Fruit fly (Drosophila melanogaster) whole organism, wandering third instar larva: ENCODE results near the gene inaF-D.

Experiments
- Abd-B ChIP-seq: fragments of >200 bp; optimal IDR thresholded peaks from 2 replicates; lab custom pipeline; 2017; ENCODE audit warnings: missing biosample characterization, missing genetic modification characterization
- CG32264 ChIP-seq: fragments of 200-800 bp; sonication (Bioruptor generic); optimal IDR thresholded peaks from 2 replicates; lab custom pipeline; 2016; ENCODE audit warnings: missing biosample characterization, missing genetic modification characterization
- CG9705 ChIP-seq: fragments of 200-800 bp; sonication (Bioruptor generic); optimal IDR thresholded peaks from 2 replicates; lab custom pipeline; 2018; ENCODE audit warnings: missing biosample characterization, mild to moderate bottlenecking, missing genetic modification characterization
- CrebA ChIP-seq: fragments of 200-800 bp; sonication (Bioruptor generic); optimal IDR thresholded peaks from 2 replicates; lab custom pipeline; 2016; ENCODE audit warnings: missing biosample characterization, mild to moderate bottlenecking, missing genetic modification characterization, borderline replicate concordance
- Dfd ChIP-seq: fragments of >200 bp; optimal IDR thresholded peaks from 2 replicates; lab custom pipeline; 2017; ENCODE audit warnings: missing biosample characterization, missing genetic modification characterization
- Dif ChIP-seq: fragments of 200-275, 200-300 bp; sonication (Bioruptor generic); optimal IDR thresholded peaks from 2 replicates; lab custom pipeline; 2018; ENCODE audit warnings: missing biosample characterization, missing genetic modification characterization; ENCODE audit not compliant: partially characterized antibody
- GATAd ChIP-seq: sonication (Bioruptor generic); optimal IDR thresholded peaks from 2 replicates; lab custom pipeline; 2016; ENCODE audit warnings: missing biosample characterization, missing genetic modification characterization
- HLH106 ChIP-seq: fragments of 200-800 bp; optimal IDR thresholded peaks from 3 replicates; lab custom pipeline; 2019; ENCODE audit warnings: missing biosample characterization, mild to moderate bottlenecking, missing genetic modification characterization, moderate library complexity
- Hnf4 ChIP-seq: fragments of 200-800 bp; sonication (Bioruptor generic); optimal IDR thresholded peaks from 2 replicates; lab custom pipeline; 2016; ENCODE audit warnings: missing biosample characterization, mild to moderate bottlenecking, missing genetic modification characterization
- Hr78 ChIP-seq: fragments of >200 bp; optimal IDR thresholded peaks from 2 replicates; lab custom pipeline; 2017; ENCODE audit warnings: missing biosample characterization, missing genetic modification characterization
- Hr83 ChIP-seq: fragments of 200-300 bp; sonication (Bioruptor generic); optimal IDR thresholded peaks from 2 replicates; lab custom pipeline; 2016; ENCODE audit warnings: missing biosample characterization, mild to moderate bottlenecking, missing genetic modification characterization, moderate library complexity; ENCODE audit not compliant: poor library complexity, severe bottlenecking
- Jra ChIP-seq: sonication (Bioruptor generic); optimal IDR thresholded peaks from 2 replicates; lab custom pipeline; 2016; ENCODE audit warnings: missing biosample characterization, missing genetic modification characterization
- Mio ChIP-seq: sonication (Bioruptor generic); optimal IDR thresholded peaks from 2 replicates; lab custom pipeline; 2016; ENCODE audit warnings: missing biosample characterization, missing genetic modification characterization
- Myc ChIP-seq: fragments of >200 bp; optimal IDR thresholded peaks from 2 replicates; lab custom pipeline; 2017
- N ChIP-seq: fragments of >200 bp; optimal IDR thresholded peaks from 2 replicates; lab custom pipeline; 2018; ENCODE audit warnings: missing biosample characterization, missing external identifiers, missing genetic modification characterization
- OdsH ChIP-seq: fragments of 200-800 bp; sonication (Bioruptor generic); optimal IDR thresholded peaks from 2 replicates; lab custom pipeline; 2016; ENCODE audit warnings: missing biosample characterization, mild to moderate bottlenecking, missing genetic modification characterization
- Rel ChIP-seq, 2 experiments: fragments of 200-800 bp; sonication (Bioruptor generic) in 1 of 2; optimal IDR thresholded peaks; 2 replicates in 1 of 2; 3 replicates in 1 of 2; lab custom pipeline; 2016 to 2019; ENCODE audit warnings: mild to moderate bottlenecking in 2 of 2, missing biosample characterization in 2 of 2, missing genetic modification characterization in 2 of 2, moderate library complexity in 1 of 2
- Sp1 ChIP-seq: fragments of 200-800 bp; sonication (Bioruptor generic); optimal IDR thresholded peaks from 3 replicates; lab custom pipeline; 2019; ENCODE audit warnings: missing biosample characterization, mild to moderate bottlenecking, missing genetic modification characterization, moderate library complexity
- Vsx2 ChIP-seq: fragments of 200-300, 225-300 bp; sonication (Bioruptor generic); optimal IDR thresholded peaks from 2 replicates; lab custom pipeline; 2018; ENCODE audit warnings: missing biosample characterization, missing genetic modification characterization; ENCODE audit not compliant: partially characterized antibody
- br ChIP-seq: fragments of 200-800 bp; sonication (Bioruptor generic); optimal IDR thresholded peaks from 2 replicates; lab custom pipeline; 2016; ENCODE audit warnings: missing biosample characterization, missing genetic modification characterization
- brk ChIP-seq: fragments of 200-800 bp; sonication (Bioruptor generic); optimal IDR thresholded peaks from 2 replicates; lab custom pipeline; 2016; ENCODE audit warnings: missing biosample characterization, mild to moderate bottlenecking, missing genetic modification characterization
- dl ChIP-seq, 2 experiments: fragments of 175-275, 200-275 bp in 1 of 2; fragments of 200-275 bp in 1 of 2; sonication (Bioruptor generic); optimal IDR thresholded peaks; lab custom pipeline; 2018; ENCODE audit warnings: mild to moderate bottlenecking in 2 of 2, missing biosample characterization in 2 of 2, missing genetic modification characterization in 2 of 2, moderate library complexity in 2 of 2; ENCODE audit not compliant: partially characterized antibody in 2 of 2, insufficient read depth in 1 of 2
- dmrt93B ChIP-seq: fragments of 200-800 bp; sonication (Bioruptor generic); optimal IDR thresholded peaks from 2 replicates; lab custom pipeline; 2018; ENCODE audit warnings: missing biosample characterization, mild to moderate bottlenecking, missing genetic modification characterization
- dsf ChIP-seq: sonication (Bioruptor generic); optimal IDR thresholded peaks from 2 replicates; lab custom pipeline; 2016; ENCODE audit warnings: missing biosample characterization, missing genetic modification characterization, borderline replicate concordance
- ey ChIP-seq: fragments of 200-800 bp; sonication (Bioruptor generic); optimal IDR thresholded peaks from 2 replicates; lab custom pipeline; 2016; ENCODE audit warnings: missing biosample characterization, missing genetic modification characterization
- foxo ChIP-seq, 2 experiments: fragments of 200-800 bp; sonication (Bioruptor generic); optimal IDR thresholded peaks; 2 replicates in 1 of 2; 3 replicates in 1 of 2; lab custom pipeline; 2016 to 2017; ENCODE audit warnings: missing biosample characterization in 2 of 2, missing genetic modification characterization in 2 of 2
- fru ChIP-seq: fragments of 200-800 bp; sonication (Bioruptor generic); optimal IDR thresholded peaks from 3 replicates; lab custom pipeline; 2016; ENCODE audit warnings: missing biosample characterization, mild to moderate bottlenecking, missing genetic modification characterization
- h ChIP-seq: fragments of 200-800 bp; sonication (Bioruptor generic); optimal IDR thresholded peaks from 3 replicates; lab custom pipeline; 2016; ENCODE audit warnings: missing biosample characterization, mild to moderate bottlenecking, missing genetic modification characterization
- jim ChIP-seq: fragments of 175-275, 200-325 bp; sonication (Bioruptor generic); optimal IDR thresholded peaks from 2 replicates; lab custom pipeline; 2016; ENCODE audit warnings: missing biosample characterization, mild to moderate bottlenecking, missing genetic modification characterization
- lola ChIP-seq: fragments of >200 bp; optimal IDR thresholded peaks from 2 replicates; lab custom pipeline; 2017; ENCODE audit warnings: missing biosample characterization, missing genetic modification characterization
- pan ChIP-seq: fragments of >200 bp; optimal IDR thresholded peaks from 2 replicates; lab custom pipeline; 2017
- psq ChIP-seq: fragments of 200-800 bp; sonication (Bioruptor generic); optimal IDR thresholded peaks from 3 replicates; lab custom pipeline; 2017; ENCODE audit warnings: missing biosample characterization, mild to moderate bottlenecking, missing genetic modification characterization, moderate library complexity
- rgr ChIP-seq: fragments of 200-800 bp; sonication (Bioruptor generic); optimal IDR thresholded peaks from 3 replicates; lab custom pipeline; 2016; ENCODE audit warnings: missing biosample characterization, mild to moderate bottlenecking, missing genetic modification characterization
- sage ChIP-seq: fragments of 200-800 bp; sonication (Bioruptor generic); optimal IDR thresholded peaks from 2 replicates; lab custom pipeline; 2016; ENCODE audit warnings: missing biosample characterization, mild to moderate bottlenecking, missing genetic modification characterization
- sv ChIP-seq: fragments of 200-800 bp; sonication (Bioruptor generic); optimal IDR thresholded peaks from 3 replicates; lab custom pipeline; 2016; ENCODE audit warnings: missing biosample characterization, missing genetic modification characterization
- tai ChIP-seq: sonication (Bioruptor generic); optimal IDR thresholded peaks from 2 replicates; lab custom pipeline; 2016; ENCODE audit warnings: missing biosample characterization, missing genetic modification characterization
- usp ChIP-seq: fragments of >200 bp; optimal IDR thresholded peaks from 2 replicates; lab custom pipeline; 2017; ENCODE audit warnings: missing biosample characterization, missing genetic modification characterization
- woc ChIP-seq: sonication (Bioruptor generic); optimal IDR thresholded peaks from 2 replicates; lab custom pipeline; 2016; ENCODE audit warnings: missing biosample characterization, mild to moderate bottlenecking, missing genetic modification characterization

inaF-D gene

DNA sequence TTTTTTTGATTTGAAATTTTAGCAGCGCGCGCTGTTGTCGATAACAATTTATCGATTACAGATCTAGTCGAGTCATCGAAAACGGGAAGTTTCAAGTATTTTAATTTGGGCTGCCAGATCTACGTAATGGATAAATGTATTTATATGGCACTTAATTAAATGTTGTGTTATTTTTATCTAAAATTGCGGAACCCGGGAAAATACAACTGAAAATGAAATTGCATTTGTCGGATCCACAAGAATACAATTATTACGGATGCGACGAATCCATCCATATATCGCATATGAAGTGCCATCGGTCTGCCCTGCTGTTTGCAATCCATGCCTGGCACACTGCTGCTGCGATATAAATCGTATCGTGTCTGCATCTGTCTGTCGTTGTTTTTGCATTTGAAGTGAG lies 8.8 kb downstream of the inaF-D start, which contains the start of gene Tango10:
Gene Tango10 (plus strand): TSS at position 108 of the 400 bp plus-strand sequence.
- TF ChIP-seq pan (lab: Kevin White, UChicago) (no peak), OdsH (GFP tag; lab: Kevin White, UChicago) (peak; percentile 42), Hnf4 (GFP tag; lab: Kevin White, UChicago) (peak; percentile 75), rgr (peak; percentile 65), dmrt93B (GFP tag; lab: Kevin White, UChicago) (no peak), Mio (no peak), jim (GFP tag; lab: Kevin White, UChicago) (no peak), psq (GFP tag; lab: Kevin White, UChicago) (peak; percentile 51), N (GFP tag; lab: Kevin White, UChicago) (no peak), CG9705 (peak; percentile 25), sv (GFP tag; lab: Kevin White, UChicago) (peak; percentile 7), br (peak; percentile 25), Hr83 (no peak), ey (GFP tag; lab: Kevin White, UChicago) (peak; percentile 63), CrebA (no peak), Vsx2 (GFP tag; lab: Kevin White, UChicago) (peak; percentile 98), Rel (GFP tag; optimal IDR thresholded peaks at IDR 0.05; lab: Kevin White, UChicago) (no peak), Rel (tag; optimal IDR thresholded peaks at IDR 0.05; lab: Kevin White, UChicago) (peak; percentile 11), Dif (GFP tag; lab: Kevin White, UChicago) (peak; percentile 93), h (GFP tag; lab: Kevin White, UChicago) (peak; percentile 67), GATAd (no peak), Sp1 (GFP tag; lab: Kevin White, UChicago) (peak; percentile 40), usp (GFP tag; lab: Kevin White, UChicago) (no peak), dl (GFP tag; optimal IDR thresholded peaks at IDR 0.05; lab: Kevin White, UChicago; ENCODE audit: insufficient read depth in 1 of 2, partially characterized antibody in 2 of 2) (peak; percentile 90 to 92), HLH106 (tag; lab: Kevin White, UChicago) (peak; percentile 49), Jra (peak; percentile 60), sage (GFP tag; lab: Kevin White, UChicago) (no peak), dsf (no peak), tai (GFP tag; lab: Kevin White, UChicago) (no peak), woc (peak; percentile 39), Hr78 (GFP tag; lab: Kevin White, UChicago) (no peak), foxo (GFP tag; optimal IDR thresholded peaks at IDR 0.05; lab: Kevin White, UChicago) (peak in 1 of 2 experiments; percentile 76), brk (GFP tag; lab: Kevin White, UChicago) (no peak), fru (GFP tag; lab: Kevin White, UChicago) (no peak), lola (GFP tag; lab: Kevin White, UChicago) (no peak), Dfd (no peak), CG32264 (GFP tag; lab: Kevin White, UChicago) (no peak), Myc (lab: Kevin White, UChicago) (no peak), Abd-B (GFP tag; lab: Kevin White, UChicago) (no peak)

DNA sequence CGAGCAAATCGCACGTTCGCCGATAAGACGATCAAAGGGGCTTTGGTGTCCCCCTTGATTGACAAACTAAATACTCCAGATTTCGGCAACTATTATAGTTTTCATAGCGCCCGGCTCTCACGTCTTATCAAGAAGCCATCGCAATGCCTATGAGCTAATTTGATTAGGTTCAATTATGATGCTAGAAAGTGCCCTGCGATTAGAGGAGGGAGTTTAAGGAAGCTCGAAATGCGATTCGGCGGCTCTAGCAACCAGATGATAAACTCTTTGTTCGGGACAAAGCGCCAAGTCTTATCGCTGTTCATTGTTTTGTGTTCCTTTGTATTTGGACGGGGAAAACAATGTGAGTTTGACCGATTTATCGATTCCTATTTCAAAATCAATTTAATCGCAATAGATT lies 11.0 kb downstream of the inaF-D start:
- no peak for TF ChIP-seq Sp1 (GFP tag; lab: Kevin White, UChicago)
- no peak for TF ChIP-seq Rel (GFP tag; optimal IDR thresholded peaks at IDR 0.05; lab: Kevin White, UChicago)
- peak; percentile 20 for TF ChIP-seq Rel (tag; optimal IDR thresholded peaks at IDR 0.05; lab: Kevin White, UChicago)

DNA sequence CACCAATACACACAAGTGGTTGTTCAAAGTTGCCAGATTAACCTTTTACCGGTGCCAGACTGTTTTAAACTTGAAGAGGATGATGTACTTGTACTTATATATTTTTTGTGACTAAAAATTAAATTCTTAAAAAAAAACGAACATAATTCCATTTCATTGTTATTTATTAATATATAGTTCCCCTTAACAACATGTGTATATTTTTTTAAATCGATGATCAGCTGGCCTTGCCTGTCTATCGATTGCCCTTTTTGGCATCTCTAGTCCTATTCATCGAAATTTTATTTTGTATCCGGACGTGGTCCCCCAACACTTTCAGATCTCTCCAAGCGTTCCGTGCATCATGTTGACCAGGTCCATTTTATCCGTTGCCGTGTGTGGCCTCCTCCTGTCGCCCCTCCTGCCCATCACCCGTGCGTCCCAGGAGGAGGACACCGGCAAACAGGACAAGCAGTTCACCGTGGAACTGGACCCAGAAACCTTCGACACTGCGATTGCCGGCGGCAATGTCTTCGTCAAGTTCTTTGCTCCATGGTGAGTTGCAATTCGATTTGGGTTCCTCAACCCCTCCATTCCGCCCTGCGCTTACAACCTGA lies 12.1 kb downstream of the inaF-D start, which contains the start of gene prtp:
Gene prtp (plus strand): TSS at position 26 of the 596 bp plus-strand sequence.
- no peak for TF ChIP-seq dsf
- no peak for TF ChIP-seq ey (GFP tag; lab: Kevin White, UChicago)
- peak; percentile 78 for TF ChIP-seq brk (GFP tag; lab: Kevin White, UChicago)
- no peak for TF ChIP-seq CrebA
- TF ChIP-seq sage (GFP tag; lab: Kevin White, UChicago) = peak; percentile 16
- TF ChIP-seq Sp1 (GFP tag; lab: Kevin White, UChicago) = no peak
- no peak for TF ChIP-seq Hr78 (GFP tag; lab: Kevin White, UChicago)
- TF ChIP-seq N (GFP tag; lab: Kevin White, UChicago) = no peak
- no peak for TF ChIP-seq br
- no peak for TF ChIP-seq tai (GFP tag; lab: Kevin White, UChicago)
- TF ChIP-seq jim (GFP tag; lab: Kevin White, UChicago) = no peak
- no peak for TF ChIP-seq Rel (GFP tag; optimal IDR thresholded peaks at IDR 0.05; lab: Kevin White, UChicago)
- no peak for TF ChIP-seq Rel (tag; optimal IDR thresholded peaks at IDR 0.05; lab: Kevin White, UChicago)
- TF ChIP-seq rgr = peak; percentile 49
- no peak for TF ChIP-seq usp (GFP tag; lab: Kevin White, UChicago)
- TF ChIP-seq Dif (GFP tag; lab: Kevin White, UChicago) = peak; percentile 16
- no peak for TF ChIP-seq GATAd
- TF ChIP-seq woc = no peak
- peak; percentile 50 for TF ChIP-seq h (GFP tag; lab: Kevin White, UChicago)
- no peak for TF ChIP-seq CG9705
- peak; percentile 31 for TF ChIP-seq fru (GFP tag; lab: Kevin White, UChicago)
- TF ChIP-seq dl (GFP tag; optimal IDR thresholded peaks at IDR 0.05; lab: Kevin White, UChicago; ENCODE audit: insufficient read depth in 1 of 2, partially characterized antibody in 2 of 2) = no peak
- TF ChIP-seq Hnf4 (GFP tag; lab: Kevin White, UChicago) = peak; percentile 44
- TF ChIP-seq Myc (lab: Kevin White, UChicago) = peak; percentile 27
- no peak for TF ChIP-seq psq (GFP tag; lab: Kevin White, UChicago)
- no peak for TF ChIP-seq dmrt93B (GFP tag; lab: Kevin White, UChicago)
- peak; percentile 27 for TF ChIP-seq OdsH (GFP tag; lab: Kevin White, UChicago)
- no peak for TF ChIP-seq CG32264 (GFP tag; lab: Kevin White, UChicago)
- no peak for TF ChIP-seq HLH106 (tag; lab: Kevin White, UChicago)
